Worm (Caenorhabditis elegans): Measurements from ENCODE around the gene C33H5.1.
A peak's percentile ranks its signal among the peaks of the same experiment; 100 is the strongest.

The C33H5.1 gene

DNA sequence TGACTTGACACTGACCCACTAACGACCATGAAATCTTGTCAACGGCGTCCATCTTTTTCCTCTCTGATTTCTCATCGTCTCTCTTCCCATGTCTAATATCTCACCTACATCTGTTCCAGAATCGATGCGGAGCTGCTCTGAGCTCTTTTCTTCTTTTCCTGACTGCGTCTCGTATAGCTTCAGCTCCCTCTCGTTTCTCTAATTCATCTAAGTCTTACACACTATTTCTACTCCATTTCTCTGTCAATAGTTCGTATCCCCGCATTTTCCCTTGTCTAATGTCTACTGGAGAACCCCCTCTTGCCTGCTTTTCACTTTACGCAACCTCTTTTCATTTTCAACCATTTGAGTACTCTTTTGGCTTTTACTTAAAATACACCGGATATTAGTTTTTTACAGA lies 9.1 kb downstream of the C33H5.1 start, which contains the start of gene ric-3 (continued):
- no peak for TF ChIP-seq mxl-2 (GFP tag; conservative IDR thresholded peaks at IDR 0.05)
- TF ChIP-seq nhr-48 (tag; optimal IDR thresholded peaks at IDR 0.05), result peak; percentile 22
- peak in 1 of 2 experiments; percentile 45 for TF ChIP-seq mdl-1 (tag; optimal IDR thresholded peaks at IDR 0.05)
- no peak for TF ChIP-seq Y48G9A.11 (GFP tag; IDR thresholded peaks at IDR 0.05)
- no peak for TF ChIP-seq zag-1 (tag; optimal IDR thresholded peaks at IDR 0.05)
- no peak for TF ChIP-seq zip-2 (tag; optimal IDR thresholded peaks at IDR 0.05)
- no peak for TF ChIP-seq ceh-32 (tag; optimal IDR thresholded peaks at IDR 0.05; ENCODE audit: poor library complexity)
- no peak for TF ChIP-seq fos-1 (tag; optimal IDR thresholded peaks at IDR 0.05)
- no peak for TF ChIP-seq unc-39 (tag; optimal IDR thresholded peaks at IDR 0.05)
- no peak for TF ChIP-seq jun-1 (tag; optimal IDR thresholded peaks at IDR 0.05)
- peak in 1 of 2 experiments; percentile 70 for TF ChIP-seq lsy-2 (tag; optimal IDR thresholded peaks at IDR 0.05)
- peak in 1 of 2 experiments; percentile 98 for TF ChIP-seq unc-62 (GFP tag; optimal IDR thresholded peaks at IDR 0.05 in 1 of 2)
- TF ChIP-seq unc-62 (tag; optimal IDR thresholded peaks at IDR 0.05), result no peak
- no peak for TF ChIP-seq daf-8 (GFP tag; IDR thresholded peaks at IDR 0.05)
- TF ChIP-seq lir-3 (tag; optimal IDR thresholded peaks at IDR 0.05), result no peak
- no peak for TF ChIP-seq egl-27 (tag; optimal IDR thresholded peaks at IDR 0.05)
- TF ChIP-seq tra-1 (GFP tag; IDR thresholded peaks at IDR 0.05), result no peak
- no peak for TF ChIP-seq fkh-10 (GFP tag; optimal IDR thresholded peaks at IDR 0.05)
- TF ChIP-seq dmd-6 (GFP tag; IDR thresholded peaks at IDR 0.05), result no peak
- peak; percentile 61 for TF ChIP-seq hlh-11 (tag; optimal IDR thresholded peaks at IDR 0.05)
- TF ChIP-seq nhr-111 (GFP tag; optimal IDR thresholded peaks at IDR 0.05), result no peak
- TF ChIP-seq F26F4.8 (GFP tag; conservative IDR thresholded peaks at IDR 0.05), result no peak
- no peak for TF ChIP-seq Y5F2A.4 (GFP tag; optimal IDR thresholded peaks at IDR 0.05)
- no peak for TF ChIP-seq ztf-11 (tag; optimal IDR thresholded peaks at IDR 0.05)
- no peak for TF ChIP-seq sdz-12 (GFP tag; optimal IDR thresholded peaks at IDR 0.05)
- no peak for TF ChIP-seq pqm-1 (tag; optimal IDR thresholded peaks at IDR 0.05)
- peak; percentile 71 for TF ChIP-seq rbr-2 (tag; optimal IDR thresholded peaks at IDR 0.05)
- TF ChIP-seq hlh-30 (tag; optimal IDR thresholded peaks at IDR 0.05; ENCODE audit: insufficient read depth), result peak; percentile 34
- TF ChIP-seq daf-19 (GFP tag; conservative IDR thresholded peaks at IDR 0.05), result no peak
- TF ChIP-seq nhr-6 (tag; optimal IDR thresholded peaks at IDR 0.05), result no peak
- no peak for TF ChIP-seq zip-11 (GFP tag; IDR thresholded peaks at IDR 0.05)
- TF ChIP-seq spr-3 (GFP tag; optimal IDR thresholded peaks at IDR 0.05), result no peak
- no peak for TF ChIP-seq zfp-3 (GFP tag; conservative IDR thresholded peaks at IDR 0.05)
- 0 out of 2 replicates have a peak, but pooled peaks have one; percentile 19 for TF ChIP-seq ctbp-1 (GFP tag; IDR thresholded peaks at IDR 0.05)
- no peak for TF ChIP-seq daf-12 (tag; optimal IDR thresholded peaks at IDR 0.05)
- no peak for TF ChIP-seq gei-8 (GFP tag; optimal IDR thresholded peaks at IDR 0.05)
- TF ChIP-seq vab-7 (GFP tag; IDR thresholded peaks at IDR 0.05), result no peak
- no peak for TF ChIP-seq lin-13 (GFP tag; optimal IDR thresholded peaks at IDR 0.05)
- TF ChIP-seq set-16 (GFP tag; IDR thresholded peaks at IDR 0.05), result no peak
- TF ChIP-seq dmd-9 (GFP tag; IDR thresholded peaks at IDR 0.05), result no peak
- no peak for TF ChIP-seq mdt-29 (GFP tag; IDR thresholded peaks at IDR 0.05)

DNA sequence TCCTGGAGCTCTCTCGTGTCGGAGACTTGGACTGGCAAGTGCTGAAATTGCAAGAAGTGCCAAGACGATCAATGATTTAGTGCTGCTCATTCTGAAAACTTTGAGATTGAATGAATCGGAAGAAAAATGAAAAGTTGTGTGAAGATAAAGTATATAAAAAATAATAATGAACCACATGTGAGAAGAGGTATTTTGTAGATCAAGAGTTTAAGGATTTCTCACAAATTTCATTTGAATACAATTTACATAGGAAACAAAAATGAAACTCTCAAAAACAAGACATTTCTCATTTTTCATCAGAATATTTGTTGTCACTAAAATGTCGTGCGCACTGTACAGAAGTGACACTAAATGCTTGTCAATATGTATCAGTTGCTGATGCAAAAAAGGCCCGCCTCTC lies 13.8 kb downstream of the C33H5.1 start, which contains the start of gene T14A8.2:
Gene T14A8.2 (minus strand): TSS at position 101 of the 400 bp plus-strand sequence.
- TF ChIP-seq nhr-48 (tag; optimal IDR thresholded peaks at IDR 0.05), result no peak
- no peak for TF ChIP-seq ceh-28 (tag; optimal IDR thresholded peaks at IDR 0.05)
- TF ChIP-seq Y105C5A.15 (GFP tag; IDR thresholded peaks at IDR 0.05), result no peak
- TF ChIP-seq T26A8.4 (GFP tag; IDR thresholded peaks at IDR 0.05), result no peak
- no peak for TF ChIP-seq egl-27 (tag; optimal IDR thresholded peaks at IDR 0.05)
- TF ChIP-seq rbr-2 (tag; optimal IDR thresholded peaks at IDR 0.05), result no peak
